Worm (Caenorhabditis elegans) whole organism, L3 larva: ENCODE results near the gene C49C3.4.

Experiments
- R02D3.7 ChIP-seq: fragments of 150-350 bp; optimal IDR thresholded peaks from 2 replicates; lab custom pipeline; 2014; ENCODE audit warnings: missing biosample characterization, missing genetic modification characterization
- ZK546.5 ChIP-seq: sonication (generic microtip); optimal IDR thresholded peaks from 2 replicates; lab custom pipeline; 2017; ENCODE audit warnings: missing biosample characterization, missing genetic modification characterization
- aly-2 ChIP-seq: fragments of 150-350 bp; optimal IDR thresholded peaks from 2 replicates; lab custom pipeline; 2014; ENCODE audit warnings: missing biosample characterization, missing genetic modification characterization
- ama-1 ChIP-seq: fragments of 150-350 bp; optimal IDR thresholded peaks from 2 replicates; lab custom pipeline; 2018
- ceh-16 ChIP-seq: sonication (generic microtip); optimal IDR thresholded peaks from 2 replicates; lab custom pipeline; 2017; ENCODE audit warnings: missing biosample characterization, missing genetic modification characterization
- ceh-28 ChIP-seq: fragments of 150-350 bp; optimal IDR thresholded peaks from 2 replicates; lab custom pipeline; 2014; ENCODE audit warnings: missing biosample characterization, missing genetic modification reagents, missing genetic modification characterization
- ceh-82 ChIP-seq: fragments of 150-350 bp; optimal IDR thresholded peaks from 2 replicates; lab custom pipeline; 2014; ENCODE audit warnings: missing biosample characterization, missing genetic modification characterization
- ceh-9 ChIP-seq: sonication (generic microtip); optimal IDR thresholded peaks from 2 replicates; lab custom pipeline; 2018; ENCODE audit warnings: missing biosample characterization, missing genetic modification characterization
- daf-12 ChIP-seq: fragments of 150-350 bp; optimal IDR thresholded peaks from 2 replicates; lab custom pipeline; 2014; ENCODE audit warnings: missing biosample characterization, missing genetic modification reagents, missing genetic modification characterization
- egl-27 ChIP-seq: sonication (generic microtip); optimal IDR thresholded peaks from 4 replicates; lab custom pipeline; 2017; ENCODE audit warnings: missing biosample characterization, missing genetic modification reagents, missing genetic modification characterization
- egl-5 ChIP-seq: fragments of 150-350 bp; optimal IDR thresholded peaks from 2 replicates; lab custom pipeline; 2017; ENCODE audit warnings: missing biosample characterization, missing genetic modification reagents, missing genetic modification characterization, inconsistent platforms
- elt-1 ChIP-seq: fragments of 150-350 bp; optimal IDR thresholded peaks from 2 replicates; lab custom pipeline; 2014; ENCODE audit warnings: missing biosample characterization, missing genetic modification characterization
- elt-2 ChIP-seq: sonication (generic microtip); optimal IDR thresholded peaks from 2 replicates; lab custom pipeline; 2016; ENCODE audit warnings: missing genetic modification reagents, mild to moderate bottlenecking, missing genetic modification characterization, missing compliant biosample characterization
- elt-3 ChIP-seq, 3 experiments: fragments of 150-350 bp in 1 of 3; sonication (generic microtip) in 2 of 3; optimal IDR thresholded peaks; 2 replicates in 2 of 3; 4 replicates in 1 of 3; lab custom pipeline; 2014 to 2017; ENCODE audit warnings: missing biosample characterization in 3 of 3, missing genetic modification characterization in 3 of 3
- eor-1 ChIP-seq, 2 experiments: fragments of 150-350 bp; optimal IDR thresholded peaks; 2 replicates each; lab custom pipeline; 2014 to 2018; ENCODE audit warnings: missing biosample characterization in 2 of 2, missing genetic modification characterization in 2 of 2
- fkh-10 ChIP-seq: sonication (generic microtip); optimal IDR thresholded peaks from 2 replicates; lab custom pipeline; 2017; ENCODE audit warnings: missing biosample characterization, missing genetic modification reagents, missing genetic modification characterization
- fkh-2 ChIP-seq: fragments of 150-350 bp; optimal IDR thresholded peaks from 2 replicates; lab custom pipeline; 2014; ENCODE audit warnings: missing biosample characterization, missing genetic modification reagents, missing genetic modification characterization
- hmg-11 ChIP-seq: sonication (generic microtip); optimal IDR thresholded peaks from 2 replicates; lab custom pipeline; 2016; ENCODE audit warnings: missing genetic modification characterization, missing compliant biosample characterization
- jun-1 ChIP-seq: fragments of 150-350 bp; optimal IDR thresholded peaks from 2 replicates; lab custom pipeline; 2014; ENCODE audit warnings: missing biosample characterization, missing genetic modification reagents, missing genetic modification characterization
- lin-15B ChIP-seq: fragments of 150-350 bp; optimal IDR thresholded peaks from 2 replicates; lab custom pipeline; 2014; ENCODE audit warnings: missing biosample characterization, missing genetic modification characterization
- lin-39 ChIP-seq: fragments of 150-350 bp; optimal IDR thresholded peaks from 2 replicates; lab custom pipeline; 2018; ENCODE audit warnings: missing biosample characterization, missing genetic modification reagents, missing genetic modification characterization
- lsy-12 ChIP-seq: sonication (generic microtip); optimal IDR thresholded peaks from 2 replicates; lab custom pipeline; 2016; ENCODE audit warnings: mild to moderate bottlenecking, missing genetic modification characterization, missing compliant biosample characterization
- mdl-1 ChIP-seq: fragments of 150-350 bp; optimal IDR thresholded peaks from 2 replicates; lab custom pipeline; 2014; ENCODE audit warnings: missing biosample characterization, missing genetic modification characterization
- nfya-1 ChIP-seq: sonication (generic microtip); optimal IDR thresholded peaks from 2 replicates; lab custom pipeline; 2017; ENCODE audit warnings: missing genetic modification characterization, mild to moderate bottlenecking, missing compliant biosample characterization, antibody characterized with exemption, moderate library complexity; ENCODE audit not compliant: insufficient read depth
- nhr-11 ChIP-seq: fragments of 150-350 bp; optimal IDR thresholded peaks from 2 replicates; lab custom pipeline; 2014; ENCODE audit warnings: missing biosample characterization, missing genetic modification characterization
- nhr-12 ChIP-seq: fragments of 150-350 bp; optimal IDR thresholded peaks from 2 replicates; lab custom pipeline; 2014; ENCODE audit warnings: missing biosample characterization, missing genetic modification characterization
- nhr-237 ChIP-seq: fragments of 150-350 bp; optimal IDR thresholded peaks from 2 replicates; lab custom pipeline; 2014; ENCODE audit warnings: missing biosample characterization, missing genetic modification characterization
- nhr-25 ChIP-seq: sonication (generic microtip); optimal IDR thresholded peaks from 2 replicates; lab custom pipeline; 2017; ENCODE audit warnings: missing biosample characterization, missing genetic modification characterization
- nhr-28 ChIP-seq: fragments of 150-350 bp; optimal IDR thresholded peaks from 2 replicates; lab custom pipeline; 2014; ENCODE audit warnings: missing biosample characterization, missing genetic modification characterization
- nhr-43 ChIP-seq: sonication (generic microtip); optimal IDR thresholded peaks from 2 replicates; lab custom pipeline; 2016; ENCODE audit warnings: mild to moderate bottlenecking, missing genetic modification characterization, missing compliant biosample characterization; ENCODE audit not compliant: poor library complexity, severe bottlenecking
- nhr-67 ChIP-seq: fragments of 150-350 bp; optimal IDR thresholded peaks from 2 replicates; lab custom pipeline; 2014; ENCODE audit warnings: missing biosample characterization, missing genetic modification characterization
- nhr-76 ChIP-seq: fragments of 150-350 bp; sonication (generic microtip); optimal IDR thresholded peaks from 5 replicates; lab custom pipeline; 2014; ENCODE audit warnings: missing biosample characterization, missing genetic modification characterization
- nhr-77 ChIP-seq: fragments of 150-350 bp; optimal IDR thresholded peaks from 2 replicates; lab custom pipeline; 2014; ENCODE audit warnings: missing biosample characterization, missing genetic modification characterization
- pha-4 ChIP-seq: fragments of 150-350 bp; optimal IDR thresholded peaks from 2 replicates; lab custom pipeline; 2014; ENCODE audit warnings: missing biosample characterization, missing genetic modification reagents, missing genetic modification characterization
- pqm-1 ChIP-seq: fragments of 150-350 bp; optimal IDR thresholded peaks from 2 replicates; lab custom pipeline; 2017; ENCODE audit warnings: missing biosample characterization, missing genetic modification characterization, inconsistent platforms
- sea-2 ChIP-seq: fragments of 150-350 bp; sonication (generic microtip); optimal IDR thresholded peaks from 4 replicates; lab custom pipeline; 2014; ENCODE audit warnings: missing biosample characterization, missing genetic modification reagents, missing genetic modification characterization
- skn-1 ChIP-seq: fragments of 150-350 bp; optimal IDR thresholded peaks from 2 replicates; lab custom pipeline; 2014; ENCODE audit warnings: missing biosample characterization, missing genetic modification characterization
- tbx-2 ChIP-seq: sonication (generic microtip); optimal IDR thresholded peaks from 2 replicates; lab custom pipeline; 2016; ENCODE audit warnings: mild to moderate bottlenecking, missing genetic modification characterization, missing compliant biosample characterization
- unc-39 ChIP-seq: sonication (generic microtip); optimal IDR thresholded peaks from 4 replicates; lab custom pipeline; 2017; ENCODE audit warnings: missing biosample characterization, missing genetic modification characterization
- unc-62 ChIP-seq: fragments of 150-350 bp; sonication (generic microtip); optimal IDR thresholded peaks from 4 replicates; lab custom pipeline; 2014; ENCODE audit warnings: missing biosample characterization, missing genetic modification reagents, missing genetic modification characterization
- zag-1 ChIP-seq: fragments of 150-350 bp; optimal IDR thresholded peaks from 2 replicates; lab custom pipeline; 2014; ENCODE audit warnings: missing biosample characterization, missing genetic modification characterization
- ztf-11 ChIP-seq: fragments of 150-350 bp; optimal IDR thresholded peaks from 2 replicates; lab custom pipeline; 2014; ENCODE audit warnings: missing biosample characterization, missing genetic modification characterization

Gene C49C3.4

ce11 chrIV:17307223-17307622 is 13.4 kb upstream of the C49C3.4 start, which contains the start of gene T28F3.8:
T28F3.8 (minus strand) TSS chrIV:17307323.
- TF ChIP-seq elt-2 (tag; lab: Kevin White, UChicago), result peak; percentile 26

- TF ChIP-seq nhr-43 (tag; lab: Kevin White, UChicago), result no peak
- no peak for TF ChIP-seq ceh-28
- no peak for TF ChIP-seq hmg-11 (tag; lab: Kevin White, UChicago)
- no peak for TF ChIP-seq mdl-1 (tag; lab: Kevin White, UChicago)
- TF ChIP-seq unc-39 (tag; lab: Kevin White, UChicago), result no peak
- TF ChIP-seq ceh-9 (tag; lab: Kevin White, UChicago), result no peak
- no peak for TF ChIP-seq nhr-25 (tag; lab: Kevin White, UChicago)
- no peak for TF ChIP-seq ZK546.5 (tag; lab: Kevin White, UChicago)
- TF ChIP-seq tbx-2 (tag; lab: Kevin White, UChicago), result no peak
- no peak for TF ChIP-seq skn-1 (tag; lab: Kevin White, UChicago)
- no peak for TF ChIP-seq nfya-1 (tag; lab: Kevin White, UChicago)
- TF ChIP-seq elt-3 (tag; optimal IDR thresholded peaks at IDR 0.05; lab: Kevin White, UChicago), result no peak
- TF ChIP-seq R02D3.7, result no peak
- no peak for TF ChIP-seq egl-27 (tag; lab: Kevin White, UChicago)
- TF ChIP-seq nhr-67 (tag; lab: Kevin White, UChicago), result no peak
Observed at ce11 chrIV:17308211-17308610, 12.4 kb upstream of the C49C3.4 start, which contains the start of gene T28F3.9. T28F3.9 (plus strand) TSS chrIV:17308511.

- TF ChIP-seq egl-5 (tag; lab: Kevin White, UChicago) (no peak), elt-3 (tag; optimal IDR thresholded peaks at IDR 0.05; lab: Kevin White, UChicago) (no peak), nhr-77 (tag; lab: Kevin White, UChicago) (no peak), aly-2 (tag; lab: Kevin White, UChicago) (no peak), nhr-43 (tag; lab: Kevin White, UChicago) (no peak)
Observed at ce11 chrIV:17311842-17312241, 8.8 kb upstream of the C49C3.4 start, which contains the start of gene snf-9. snf-9 (plus strand) TSS chrIV:17312142.

- TF ChIP-seq hmg-11 (tag; lab: Kevin White, UChicago) (no peak), ceh-16 (tag; lab: Kevin White, UChicago) (no peak), tbx-2 (tag; lab: Kevin White, UChicago) (no peak), sea-2 (GFP tag; lab: Kevin White, UChicago) (no peak), lin-39 (no peak), nfya-1 (tag; lab: Kevin White, UChicago) (no peak), ceh-9 (tag; lab: Kevin White, UChicago) (no peak), pqm-1 (tag; lab: Kevin White, UChicago) (no peak)
- TF ChIP-seq, all 47 proteins: peak for 0
Observed at ce11 chrIV:17316398-17316797, 4.2 kb upstream of the C49C3.4 start, which contains the start of gene C49C3.20. C49C3.20 (minus strand) TSS chrIV:17316498.

- TF ChIP-seq eor-1 (tag; optimal IDR thresholded peaks at IDR 0.05; lab: Kevin White, UChicago) (no peak), elt-3 (tag; optimal IDR thresholded peaks at IDR 0.05; lab: Kevin White, UChicago) (no peak), nhr-43 (tag; lab: Kevin White, UChicago) (no peak), ceh-16 (tag; lab: Kevin White, UChicago) (no peak), nhr-12 (tag; lab: Kevin White, UChicago) (no peak), fkh-10 (no peak), fkh-2 (tag; lab: Kevin White, UChicago) (no peak), ztf-11 (tag; lab: Kevin White, UChicago) (no peak), lin-39 (no peak), ama-1 (peak; percentile 45), nhr-237 (tag; lab: Kevin White, UChicago) (no peak), nhr-28 (tag; lab: Kevin White, UChicago) (no peak), elt-1 (tag; lab: Kevin White, UChicago) (no peak), sea-2 (GFP tag; lab: Kevin White, UChicago) (peak; percentile 4), nhr-76 (tag; lab: Kevin White, UChicago) (no peak), egl-27 (tag; lab: Kevin White, UChicago) (no peak), nhr-67 (tag; lab: Kevin White, UChicago) (no peak), nhr-11 (tag; lab: Kevin White, UChicago) (no peak), ceh-9 (tag; lab: Kevin White, UChicago) (no peak), aly-2 (tag; lab: Kevin White, UChicago) (no peak), tbx-2 (tag; lab: Kevin White, UChicago) (no peak), nhr-25 (tag; lab: Kevin White, UChicago) (no peak), lsy-12 (tag; lab: Kevin White, UChicago) (no peak), jun-1 (tag; lab: Kevin White, UChicago) (no peak), pqm-1 (tag; lab: Kevin White, UChicago) (no peak), ceh-28 (peak; percentile 25), mdl-1 (tag; lab: Kevin White, UChicago) (no peak), unc-62 (GFP tag; lab: Kevin White, UChicago) (no peak), ZK546.5 (tag; lab: Kevin White, UChicago) (no peak), lin-15B (tag; lab: Kevin White, UChicago) (no peak), zag-1 (no peak), ceh-82 (no peak), daf-12 (tag; lab: Kevin White, UChicago) (no peak), pha-4 (peak; percentile 17), R02D3.7 (no peak)
Observed at ce11 chrIV:17328834-17329233, 8.2 kb downstream of the C49C3.4 start, which contains the start of gene ceh-88. ceh-88 (plus strand) TSS chrIV:17329188.
